Worm (Caenorhabditis elegans) whole organism, mixed stage, embryonic: ENCODE measurements around the gene ttr-28.

Source experiments
- blmp-1 ChIP-seq: fragments of 150-350 bp; optimal IDR thresholded peaks from 2 replicates; lab custom pipeline; 2014; ENCODE audit warnings: missing biosample characterization, missing genetic modification characterization
- lsy-2 ChIP-seq: fragments of 150-350 bp; optimal IDR thresholded peaks from 2 replicates; lab custom pipeline; 2014; ENCODE audit warnings: missing biosample characterization, missing genetic modification characterization
- nhr-237 ChIP-seq: fragments of 150-350 bp; optimal IDR thresholded peaks from 2 replicates; lab custom pipeline; 2014; ENCODE audit warnings: missing biosample characterization, missing genetic modification characterization
- nhr-28 ChIP-seq: fragments of 150-350 bp; optimal IDR thresholded peaks from 2 replicates; lab custom pipeline; 2014; ENCODE audit warnings: missing biosample characterization, missing genetic modification characterization
- sem-2 ChIP-seq: fragments of 200-800 bp; sonication (Bioruptor generic); optimal IDR thresholded peaks from 2 replicates; lab custom pipeline; 2018; ENCODE audit warnings: mild to moderate bottlenecking, missing genetic modification characterization, missing compliant biosample characterization
- snpc-4 ChIP-seq: fragments of 150-350 bp; optimal IDR thresholded peaks from 2 replicates; lab custom pipeline; 2014; ENCODE audit warnings: missing biosample characterization, missing genetic modification characterization
- unc-39 ChIP-seq: fragments of 150-350 bp; optimal IDR thresholded peaks from 2 replicates; lab custom pipeline; 2014; ENCODE audit warnings: missing biosample characterization, missing genetic modification characterization

DNA sequence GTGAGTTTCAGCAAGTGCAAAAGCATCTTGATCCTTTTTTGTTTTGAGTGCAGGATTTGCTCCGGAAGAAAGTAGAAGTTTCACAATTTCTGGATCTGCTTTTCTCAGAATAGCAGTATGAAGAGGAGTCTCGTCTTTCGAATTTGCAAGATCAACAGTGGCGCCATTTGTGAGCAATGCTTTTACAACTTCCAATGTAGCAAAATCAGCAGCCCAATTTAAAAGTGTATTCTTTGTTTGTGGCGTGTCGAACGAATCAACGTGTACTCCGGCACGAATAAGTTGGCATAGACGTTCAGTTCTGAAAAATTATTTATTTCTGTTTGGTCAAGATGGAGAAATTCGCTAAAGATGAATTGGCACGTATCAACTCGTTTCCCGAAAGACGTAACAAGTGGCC, 44.6 kb upstream of the ttr-28 start, which contains the start of gene T16G1.13:
- no peak for TF ChIP-seq snpc-4 (tag; lab: Kevin White, UChicago)
- TF ChIP-seq lsy-2 (tag; lab: Kevin White, UChicago), result no peak
- TF ChIP-seq sem-2 (GFP tag; lab: Kevin White, UChicago), result no peak
- TF ChIP-seq blmp-1 (tag; lab: Kevin White, UChicago), result no peak
- no peak for TF ChIP-seq unc-39
- TF ChIP-seq nhr-237 (tag; lab: Kevin White, UChicago), result no peak
- TF ChIP-seq nhr-28 (tag; lab: Kevin White, UChicago), result no peak
